Worm (Caenorhabditis elegans) whole organism, L2 larva: ENCODE data around the gene twk-6.

Experiments used
- C34F6.9 ChIP-seq: fragments of 150-350 bp; optimal IDR thresholded peaks from 2 replicates; lab custom pipeline; 2014; ENCODE audit warnings: missing biosample characterization, missing genetic modification characterization
- F13H6.1 ChIP-seq: sonication (generic microtip); optimal IDR thresholded peaks from 2 replicates; lab custom pipeline; 2016; ENCODE audit warnings: missing genetic modification characterization, missing compliant biosample characterization
- Y55F3AM.14 ChIP-seq: fragments of 200-800 bp; sonication (Bioruptor generic); optimal IDR thresholded peaks from 2 replicates; lab custom pipeline; 2018; ENCODE audit warnings: mild to moderate bottlenecking, missing genetic modification characterization, missing compliant biosample characterization
- ZK546.5 ChIP-seq: sonication (generic microtip); optimal IDR thresholded peaks from 2 replicates; lab custom pipeline; 2017; ENCODE audit warnings: missing biosample characterization, missing genetic modification characterization
- alr-1 ChIP-seq: fragments of 150-350 bp; optimal IDR thresholded peaks from 2 replicates; lab custom pipeline; 2014; ENCODE audit warnings: missing biosample characterization, missing genetic modification characterization
- ama-1 ChIP-seq: fragments of 150-350 bp; optimal IDR thresholded peaks from 2 replicates; lab custom pipeline; 2018; ENCODE audit warnings: inconsistent platforms
- blmp-1 ChIP-seq: sonication (generic microtip); optimal IDR thresholded peaks from 2 replicates; lab custom pipeline; 2017; ENCODE audit warnings: missing genetic modification characterization, mild to moderate bottlenecking, missing compliant biosample characterization, antibody characterized with exemption, moderate library complexity; ENCODE audit not compliant: insufficient read depth
- ceh-16 ChIP-seq: fragments of 150-350 bp; optimal IDR thresholded peaks from 2 replicates; lab custom pipeline; 2014; ENCODE audit warnings: missing biosample characterization, missing genetic modification characterization
- ceh-82 ChIP-seq: fragments of 150-350 bp; optimal IDR thresholded peaks from 2 replicates; lab custom pipeline; 2014; ENCODE audit warnings: missing biosample characterization, missing genetic modification characterization
- crh-2 ChIP-seq: sonication (generic microtip); optimal IDR thresholded peaks from 2 replicates; lab custom pipeline; 2017; ENCODE audit warnings: missing biosample characterization, missing genetic modification characterization
- dmd-4 ChIP-seq: sonication (generic microtip); optimal IDR thresholded peaks from 2 replicates; lab custom pipeline; 2017; ENCODE audit warnings: missing biosample characterization, missing genetic modification characterization
- egl-27 ChIP-seq: sonication (generic microtip); optimal IDR thresholded peaks from 3 replicates; lab custom pipeline; 2017; ENCODE audit warnings: missing biosample characterization, missing genetic modification reagents, missing genetic modification characterization
- elt-1 ChIP-seq: fragments of 150-350 bp; optimal IDR thresholded peaks from 2 replicates; lab custom pipeline; 2014; ENCODE audit warnings: missing biosample characterization, missing genetic modification characterization
- elt-3 ChIP-seq: sonication (generic microtip); optimal IDR thresholded peaks from 2 replicates; lab custom pipeline; 2017; ENCODE audit warnings: missing biosample characterization, missing genetic modification characterization
- fos-1 ChIP-seq: fragments of 150-350 bp; optimal IDR thresholded peaks from 2 replicates; lab custom pipeline; 2014; ENCODE audit warnings: missing biosample characterization, missing genetic modification characterization
- gmeb-1 ChIP-seq: fragments of 150-350 bp; optimal IDR thresholded peaks from 2 replicates; lab custom pipeline; 2014; ENCODE audit warnings: missing biosample characterization, missing genetic modification characterization
- lin-11 ChIP-seq: fragments of 150-350 bp; sonication (generic microtip); optimal IDR thresholded peaks from 2 replicates; lab custom pipeline; 2014; ENCODE audit warnings: missing biosample characterization, missing genetic modification characterization, inconsistent platforms, mixed read lengths
- lin-13 ChIP-seq: fragments of 150-350 bp; optimal IDR thresholded peaks from 2 replicates; lab custom pipeline; 2014; ENCODE audit warnings: missing biosample characterization, missing genetic modification reagents, missing genetic modification characterization
- lin-39 ChIP-seq: fragments of 150-350 bp; optimal IDR thresholded peaks from 2 replicates; lab custom pipeline; 2014; ENCODE audit warnings: missing biosample characterization, missing genetic modification reagents, missing genetic modification characterization
- lsy-2 ChIP-seq, 2 experiments: fragments of 150-350 bp in 1 of 2; sonication (generic microtip) in 1 of 2; optimal IDR thresholded peaks; 2 replicates each; lab custom pipeline; 2014 to 2017; ENCODE audit warnings: missing biosample characterization in 2 of 2, missing genetic modification characterization in 2 of 2
- mab-5 ChIP-seq: fragments of 150-350 bp; optimal IDR thresholded peaks from 2 replicates; lab custom pipeline; 2014; ENCODE audit warnings: missing biosample characterization, missing genetic modification characterization
- mdl-1 ChIP-seq, 2 experiments: fragments of 150-350 bp in 1 of 2; sonication (generic microtip) in 1 of 2; optimal IDR thresholded peaks; 2 replicates each; lab custom pipeline; 2017; ENCODE audit warnings: missing biosample characterization in 2 of 2, missing genetic modification characterization in 2 of 2
- nhr-10 ChIP-seq: sonication (generic microtip); optimal IDR thresholded peaks from 2 replicates; lab custom pipeline; 2017; ENCODE audit warnings: missing biosample characterization, missing genetic modification characterization
- nhr-11 ChIP-seq: fragments of 150-350 bp; optimal IDR thresholded peaks from 2 replicates; lab custom pipeline; 2014; ENCODE audit warnings: missing biosample characterization, missing genetic modification characterization
- nhr-12 ChIP-seq: fragments of 150-350 bp; optimal IDR thresholded peaks from 2 replicates; lab custom pipeline; 2014; ENCODE audit warnings: missing biosample characterization, missing genetic modification characterization
- nhr-129 ChIP-seq: fragments of 150-350 bp; optimal IDR thresholded peaks from 2 replicates; lab custom pipeline; 2014; ENCODE audit warnings: missing biosample characterization, missing genetic modification characterization
- nhr-21 ChIP-seq: fragments of 150-350 bp; optimal IDR thresholded peaks from 2 replicates; lab custom pipeline; 2014; ENCODE audit warnings: missing biosample characterization, missing genetic modification characterization
- nhr-25 ChIP-seq: fragments of 150-350 bp; sonication (generic microtip); optimal IDR thresholded peaks from 3 replicates; lab custom pipeline; 2014; ENCODE audit warnings: missing biosample characterization, missing genetic modification characterization
- nhr-6 ChIP-seq: fragments of 150-350 bp; optimal IDR thresholded peaks from 2 replicates; lab custom pipeline; 2014; ENCODE audit warnings: missing biosample characterization, missing genetic modification characterization
- sem-4 ChIP-seq: fragments of 150-350 bp; optimal IDR thresholded peaks from 2 replicates; lab custom pipeline; 2014; ENCODE audit warnings: missing biosample characterization, missing genetic modification reagents, missing genetic modification characterization
- skn-1 ChIP-seq: sonication (generic microtip); optimal IDR thresholded peaks from 2 replicates; lab custom pipeline; 2017; ENCODE audit warnings: missing biosample characterization, missing genetic modification characterization
- sma-3 ChIP-seq: sonication (generic microtip); optimal IDR thresholded peaks from 2 replicates; lab custom pipeline; 2016; ENCODE audit warnings: missing genetic modification reagents, missing genetic modification characterization, missing compliant biosample characterization
- sma-9 ChIP-seq, 2 experiments: fragments of 150-350 bp in 1 of 2; sonication (generic microtip) in 1 of 2; optimal IDR thresholded peaks; 2 replicates each; lab custom pipeline; 2014 to 2016; ENCODE audit warnings: missing genetic modification characterization in 2 of 2, mild to moderate bottlenecking in 1 of 2, missing biosample characterization in 1 of 2, missing compliant biosample characterization in 1 of 2, missing genetic modification reagents in 1 of 2, moderate library complexity in 1 of 2
- unc-39 ChIP-seq: fragments of 150-350 bp; optimal IDR thresholded peaks from 2 replicates; lab custom pipeline; 2014; ENCODE audit warnings: missing biosample characterization, missing genetic modification characterization
- unc-55 ChIP-seq: fragments of 150-350 bp; sonication (generic microtip); optimal IDR thresholded peaks from 3 replicates; lab custom pipeline; 2014; ENCODE audit warnings: missing biosample characterization, missing genetic modification reagents, missing genetic modification characterization
- unc-62 ChIP-seq: fragments of 150-350 bp; optimal IDR thresholded peaks from 2 replicates; lab custom pipeline; 2014; ENCODE audit warnings: missing biosample characterization, missing genetic modification reagents, missing genetic modification characterization
- zag-1 ChIP-seq: fragments of 150-350 bp; optimal IDR thresholded peaks from 2 replicates; lab custom pipeline; 2014; ENCODE audit warnings: missing biosample characterization, missing genetic modification characterization
- ztf-1 ChIP-seq: fragments of 200-800 bp; sonication (Bioruptor generic); conservative IDR thresholded peaks from 2 replicates; pipeline ENCODE4 v1.3.6; 2022; ENCODE audit warnings: missing genetic modification characterization, missing compliant biosample characterization
- ztf-11 ChIP-seq: sonication (generic microtip); optimal IDR thresholded peaks from 2 replicates; lab custom pipeline; 2017; ENCODE audit warnings: missing biosample characterization, missing genetic modification characterization
- ztf-4 ChIP-seq: fragments of 150-350 bp; optimal IDR thresholded peaks from 2 replicates; lab custom pipeline; 2014; ENCODE audit warnings: missing biosample characterization, missing genetic modification characterization

Gene twk-6

DNA sequence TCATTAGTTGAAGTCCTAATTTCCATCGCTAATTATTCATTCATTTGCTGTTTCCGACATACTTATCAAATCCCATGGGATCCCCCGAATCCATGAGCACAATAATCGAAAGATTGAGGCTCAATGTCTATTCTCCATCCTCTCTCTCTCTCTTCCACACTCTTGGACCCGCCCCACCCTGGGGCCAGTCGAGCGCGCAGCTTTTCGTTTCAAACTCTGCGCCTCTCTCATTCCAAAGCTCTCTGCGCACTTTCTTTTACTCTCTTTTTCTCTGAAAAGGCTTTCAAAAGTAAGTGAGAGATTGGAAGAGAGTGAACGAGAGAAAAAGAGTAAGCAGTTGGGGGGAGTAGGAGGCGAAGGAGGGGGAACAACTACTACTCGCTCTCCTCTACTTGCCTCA, 21.0 kb upstream of the twk-6 start, which contains the start of gene acy-1:
Gene acy-1, plus strand, starts transcription at position 346 of the 400 bp plus-strand sequence.
- TF ChIP-seq unc-55 (GFP tag; lab: Kevin White, UChicago) (peak; percentile 95), fos-1 (tag; lab: Kevin White, UChicago) (peak; percentile 57), F13H6.1 (tag; lab: Kevin White, UChicago) (peak; percentile 89), ztf-4 (peak; percentile 56), crh-2 (peak; percentile 79), mdl-1 (tag; optimal IDR thresholded peaks at IDR 0.05; lab: Kevin White, UChicago) (peak in 1 of 2 experiments; percentile 34), lin-13 (GFP tag; lab: Kevin White, UChicago) (peak; percentile 81), ama-1 (lab: Kevin White, UChicago) (no peak), lsy-2 (tag; optimal IDR thresholded peaks at IDR 0.05; lab: Kevin White, UChicago) (peak; percentile 64 to 87), unc-62 (GFP tag; lab: Kevin White, UChicago) (no peak), nhr-25 (tag; lab: Kevin White, UChicago) (no peak), zag-1 (peak; percentile 77), elt-1 (no peak), ceh-16 (tag; lab: Kevin White, UChicago) (no peak), nhr-129 (tag; lab: Kevin White, UChicago) (peak; percentile 84), nhr-21 (tag; lab: Kevin White, UChicago) (no peak), gmeb-1 (tag; lab: Kevin White, UChicago) (peak; percentile 17), ztf-1 (GFP tag; lab: Robert Waterston, UW) (no peak), sem-4 (tag; lab: Kevin White, UChicago) (peak; percentile 81), mab-5 (tag; lab: Kevin White, UChicago) (peak; percentile 88), egl-27 (tag; lab: Kevin White, UChicago) (peak; percentile 47), C34F6.9 (tag; lab: Kevin White, UChicago) (peak; percentile 95), unc-39 (tag; lab: Kevin White, UChicago) (no peak), lin-11 (tag; lab: Kevin White, UChicago) (peak; percentile 67), sma-9 (GFP tag; optimal IDR thresholded peaks at IDR 0.05; lab: Kevin White, UChicago) (peak; percentile 67), sma-9 (tag; optimal IDR thresholded peaks at IDR 0.05; lab: Kevin White, UChicago) (no peak), ceh-82 (tag; lab: Kevin White, UChicago) (no peak), Y55F3AM.14 (GFP tag; lab: Kevin White, UChicago) (peak; percentile 27), ZK546.5 (no peak), sma-3 (no peak), nhr-6 (tag; lab: Kevin White, UChicago) (peak; percentile 45)

DNA sequence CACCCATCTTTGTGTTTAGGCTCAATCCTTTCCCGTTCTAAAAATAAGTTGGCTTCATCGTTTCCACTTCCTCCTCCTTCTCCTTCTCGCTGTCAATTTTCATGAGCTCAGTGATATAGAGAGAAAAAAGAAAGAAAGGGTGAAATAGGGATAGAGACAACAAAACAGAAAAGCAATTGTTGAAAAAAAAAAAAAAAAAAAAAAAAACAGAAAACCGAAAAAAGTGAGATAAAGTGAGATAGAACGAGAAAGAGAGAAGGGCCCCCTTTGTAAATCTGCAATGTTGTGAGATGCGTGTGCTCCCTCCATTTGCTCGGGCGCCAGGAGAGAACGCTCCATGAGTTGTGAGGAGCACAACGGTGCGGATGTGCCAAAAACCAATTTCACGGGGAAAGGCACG, 18.8 kb upstream of the twk-6 start:
- TF ChIP-seq Y55F3AM.14 (GFP tag; lab: Kevin White, UChicago) (no peak), sma-9 (GFP tag; optimal IDR thresholded peaks at IDR 0.05; lab: Kevin White, UChicago) (peak; percentile 26), sma-9 (tag; optimal IDR thresholded peaks at IDR 0.05; lab: Kevin White, UChicago) (no peak), unc-55 (GFP tag; lab: Kevin White, UChicago) (peak; percentile 54), skn-1 (tag; lab: Kevin White, UChicago) (no peak), lsy-2 (tag; optimal IDR thresholded peaks at IDR 0.05; lab: Kevin White, UChicago) (peak in 1 of 2 experiments; percentile 35), blmp-1 (tag; lab: Kevin White, UChicago) (no peak), F13H6.1 (tag; lab: Kevin White, UChicago) (peak; percentile 29), C34F6.9 (tag; lab: Kevin White, UChicago) (peak; percentile 77)

DNA sequence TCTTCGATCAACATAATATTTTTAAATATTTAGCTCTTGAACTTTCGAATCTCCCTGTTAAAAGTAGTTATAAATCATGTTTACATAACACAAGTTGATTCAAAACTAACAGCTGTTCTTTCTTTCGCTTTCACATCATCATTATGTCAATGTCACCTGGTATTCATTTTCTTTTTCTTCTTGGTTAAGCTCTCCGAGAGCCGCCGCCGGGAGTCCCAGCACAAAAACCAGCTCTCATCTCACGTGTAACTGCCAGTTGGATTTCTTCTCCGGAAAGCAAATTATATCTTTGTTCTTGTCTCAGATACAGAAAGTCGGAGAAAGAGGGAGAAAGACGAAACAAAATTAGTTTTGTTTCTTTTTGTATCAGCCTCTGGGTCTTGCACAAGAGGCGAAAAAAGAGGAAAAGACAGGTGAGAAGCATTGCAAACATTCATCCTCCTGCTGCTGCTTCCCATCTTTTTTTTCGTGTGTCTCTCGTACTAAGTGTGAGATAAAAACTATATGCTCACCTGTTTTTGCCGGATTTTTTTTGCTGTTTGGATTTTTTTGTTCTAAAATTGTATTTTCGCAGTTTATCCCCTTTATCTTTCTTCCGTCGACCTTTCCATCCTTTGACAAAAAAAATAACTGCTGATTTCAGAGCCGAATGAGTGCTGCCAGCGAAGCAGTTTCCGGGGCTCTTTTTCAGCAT, 11.3 kb upstream of the twk-6 start, which contains the start of gene F17C8.3:
Gene F17C8.3, plus strand, starts transcription at position 644 of the 694 bp plus-strand sequence.
- TF ChIP-seq ceh-16 (tag; lab: Kevin White, UChicago), result no peak
- no peak for TF ChIP-seq sma-3
- TF ChIP-seq mab-5 (tag; lab: Kevin White, UChicago), result peak; percentile 32
- TF ChIP-seq lsy-2 (tag; optimal IDR thresholded peaks at IDR 0.05; lab: Kevin White, UChicago), result peak in 1 of 2 experiments; percentile 56
- no peak for TF ChIP-seq gmeb-1 (tag; lab: Kevin White, UChicago)
- TF ChIP-seq ceh-82 (tag; lab: Kevin White, UChicago), result no peak
- TF ChIP-seq lin-39 (tag; lab: Kevin White, UChicago), result no peak
- no peak for TF ChIP-seq ama-1 (lab: Kevin White, UChicago)
- no peak for TF ChIP-seq elt-3
- TF ChIP-seq nhr-10 (tag; lab: Kevin White, UChicago), result no peak
- TF ChIP-seq fos-1 (tag; lab: Kevin White, UChicago), result no peak
- no peak for TF ChIP-seq ztf-1 (GFP tag; lab: Robert Waterston, UW)
- peak; percentile 15 for TF ChIP-seq nhr-129 (tag; lab: Kevin White, UChicago)
- TF ChIP-seq crh-2, result no peak
- no peak for TF ChIP-seq nhr-21 (tag; lab: Kevin White, UChicago)
- TF ChIP-seq unc-39 (tag; lab: Kevin White, UChicago), result no peak
- TF ChIP-seq nhr-12 (tag; lab: Kevin White, UChicago), result no peak
- TF ChIP-seq F13H6.1 (tag; lab: Kevin White, UChicago), result peak; percentile 73
- TF ChIP-seq C34F6.9 (tag; lab: Kevin White, UChicago), result peak; percentile 47
- no peak for TF ChIP-seq alr-1 (tag; lab: Kevin White, UChicago)
- TF ChIP-seq lin-11 (tag; lab: Kevin White, UChicago), result no peak
- no peak for TF ChIP-seq dmd-4 (tag; lab: Kevin White, UChicago)
- TF ChIP-seq unc-55 (GFP tag; lab: Kevin White, UChicago), result no peak
- no peak for TF ChIP-seq nhr-11 (tag; lab: Kevin White, UChicago)
- peak; percentile 56 for TF ChIP-seq sma-9 (GFP tag; optimal IDR thresholded peaks at IDR 0.05; lab: Kevin White, UChicago)
- TF ChIP-seq sma-9 (tag; optimal IDR thresholded peaks at IDR 0.05; lab: Kevin White, UChicago), result no peak
- no peak for TF ChIP-seq ztf-11 (tag; lab: Kevin White, UChicago)
- no peak for TF ChIP-seq blmp-1 (tag; lab: Kevin White, UChicago)
